Worm (Caenorhabditis elegans) whole organism, L1 larva: ENCODE measurements around the gene lis-1.
A peak's percentile ranks its signal among the peaks of the same experiment; 100 is the strongest.

Source experiments
- efl-1 ChIP-seq, 4 experiments: fragments of 150-350 bp; optimal IDR thresholded peaks in 3 of 4; peaks in 1 of 4; 1 replicate in 1 of 4; 2 replicates in 3 of 4; lab custom pipeline; 2014; ENCODE audit warnings: missing biosample characterization in 2 of 4, missing genetic modification characterization in 2 of 4, missing genetic modification reagents in 2 of 4
- egl-13 ChIP-seq: sonication (generic microtip); optimal IDR thresholded peaks from 2 replicates; lab custom pipeline; 2016; ENCODE audit warnings: missing genotype, missing genetic modification reagents, missing genetic modification characterization, missing compliant biosample characterization
- elt-2 ChIP-seq: sonication (generic microtip); optimal IDR thresholded peaks from 2 replicates; lab custom pipeline; 2016; ENCODE audit warnings: missing genetic modification characterization, mild to moderate bottlenecking, inconsistent platforms, missing compliant biosample characterization, missing genetic modification reagents
- lsy-2 ChIP-seq, 2 experiments: fragments of 150-350 bp; optimal IDR thresholded peaks; 2 replicates each; lab custom pipeline; 2014; ENCODE audit warnings: missing biosample characterization in 2 of 2, missing genetic modification characterization in 2 of 2
- mep-1 ChIP-seq: fragments of 150-350 bp; optimal IDR thresholded peaks from 2 replicates; lab custom pipeline; 2014; ENCODE audit warnings: missing biosample characterization, missing genetic modification characterization
- nhr-28 ChIP-seq: fragments of 150-350 bp; optimal IDR thresholded peaks from 2 replicates; lab custom pipeline; 2014; ENCODE audit warnings: missing biosample characterization, missing genetic modification characterization
- nhr-76 ChIP-seq: sonication (generic microtip); optimal IDR thresholded peaks from 2 replicates; lab custom pipeline; 2017; ENCODE audit warnings: missing biosample characterization, missing genetic modification characterization
- skn-1 ChIP-seq: fragments of 150-350 bp; optimal IDR thresholded peaks from 2 replicates; lab custom pipeline; 2014; ENCODE audit warnings: missing biosample characterization, missing genetic modification characterization
- zag-1 ChIP-seq: fragments of 150-350 bp; optimal IDR thresholded peaks from 2 replicates; lab custom pipeline; 2014; ENCODE audit warnings: missing biosample characterization, missing genetic modification characterization

DNA sequence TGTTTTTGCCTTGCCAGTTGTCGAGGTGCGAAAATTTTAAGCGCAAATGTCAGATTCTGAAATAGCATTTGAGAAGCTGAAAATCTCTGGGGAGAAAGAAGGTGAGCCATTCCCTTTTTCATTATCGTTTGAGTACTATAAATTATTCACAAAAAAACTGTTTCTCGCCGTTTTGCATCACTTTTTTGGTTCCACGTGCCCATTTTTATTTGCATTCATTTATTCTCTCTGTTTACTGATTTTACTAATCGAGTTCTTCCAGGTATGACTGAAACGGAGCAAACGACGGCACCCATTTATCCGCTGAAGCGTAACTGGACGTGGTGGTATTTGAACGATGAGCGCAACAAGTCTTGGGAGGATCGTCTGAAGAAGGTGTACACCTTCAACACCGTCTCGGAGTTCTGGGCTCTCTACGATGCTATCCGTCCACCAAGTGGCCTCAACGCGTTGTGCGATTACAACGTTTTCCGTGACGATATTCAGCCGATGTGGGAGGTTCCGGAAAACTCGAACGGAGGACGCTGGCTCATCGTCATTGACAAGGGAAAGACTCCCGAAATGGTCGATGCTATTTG is 32.9 kb downstream of the lis-1 start:
- TF ChIP-seq lsy-2 (tag; optimal IDR thresholded peaks at IDR 0.05; lab: Kevin White, UChicago) (no peak), mep-1 (tag; lab: Kevin White, UChicago) (no peak), nhr-76 (tag; lab: Kevin White, UChicago) (no peak), skn-1 (tag; lab: Kevin White, UChicago) (no peak), zag-1 (tag; lab: Kevin White, UChicago) (no peak), egl-13 (tag; lab: Kevin White, UChicago) (no peak), elt-2 (tag; lab: Kevin White, UChicago) (no peak), efl-1 (optimal IDR thresholded peaks at IDR 0.05; lab: Kevin White, UChicago) (no peak), efl-1 (GFP tag; optimal IDR thresholded peaks at IDR 0.05 in 1 of 2; lab: Kevin White, UChicago) (peak in 1 of 2 experiments; percentile 58), nhr-28 (tag; lab: Kevin White, UChicago) (no peak)
